Fruit fly (Drosophila melanogaster): ENCODE data around the gene Cpr64Aa.

- no peak for TF ChIP-seq vri (GFP tag; optimal IDR thresholded peaks at IDR 0.05)
- TF ChIP-seq Gug (GFP tag; IDR thresholded peaks at IDR 0.05) = no peak
- no peak for TF ChIP-seq CG9139 (GFP tag; optimal IDR thresholded peaks at IDR 0.05)
- no peak for TF ChIP-seq CG31627 (GFP tag; optimal IDR thresholded peaks at IDR 0.05)
- no peak for TF ChIP-seq CG6792 (GFP tag; optimal IDR thresholded peaks at IDR 0.05)
- no peak for TF ChIP-seq CG3032 (tag; optimal IDR thresholded peaks at IDR 0.05)
- TF ChIP-seq CG10631 (GFP tag; optimal IDR thresholded peaks at IDR 0.05) = no peak
Measured at dm6 chr3L:4211440-4211839, 2.5 kb upstream of the Cpr64Aa start, which contains the start of gene Cpr64Ab.
